Worm (Caenorhabditis elegans): ENCODE data around the gene drh-1.

drh-1 gene

ce11 chrIV:6575959-6576727 is 37.0 kb downstream of the drh-1 start (continued):
- TF ChIP-seq T26A8.4 (GFP tag; IDR thresholded peaks at IDR 0.05): 0 out of 2 replicates have a peak, but pooled peaks have one; percentile 42
- peak; percentile 73; the same call in 1 of the 2 replicates for TF ChIP-seq set-16 (GFP tag; IDR thresholded peaks at IDR 0.05)
- TF ChIP-seq lin-15B (tag; optimal IDR thresholded peaks at IDR 0.05): no peak
- TF ChIP-seq pha-4 (GFP tag; IDR thresholded peaks at IDR 0.05): no peak; the same call in 1 of the 2 replicates
- peak; percentile 68 for TF ChIP-seq pha-4 (tag; optimal IDR thresholded peaks at IDR 0.05)
- TF ChIP-seq aly-2 (tag; optimal IDR thresholded peaks at IDR 0.05): no peak
- TF ChIP-seq nhr-28 (tag; optimal IDR thresholded peaks at IDR 0.05): peak; percentile 34
- TF ChIP-seq nhr-42 (GFP tag; IDR thresholded peaks at IDR 0.05): no peak
- no peak for TF ChIP-seq fkh-10 (GFP tag; optimal IDR thresholded peaks at IDR 0.05)
- no peak for TF ChIP-seq zip-2 (tag; optimal IDR thresholded peaks at IDR 0.05)
- peak; percentile 46 for TF ChIP-seq hlh-30 (tag; optimal IDR thresholded peaks at IDR 0.05; ENCODE audit: insufficient read depth)

- TF ChIP-seq ces-1 (GFP tag; optimal IDR thresholded peaks at IDR 0.05) (no peak), T26A8.4 (GFP tag; IDR thresholded peaks at IDR 0.05) (no peak), fkh-10 (GFP tag; optimal IDR thresholded peaks at IDR 0.05) (no peak), dve-1 (tag; optimal IDR thresholded peaks at IDR 0.05; ENCODE audit: insufficient read depth) (peak; percentile 67), daf-16 (GFP tag; optimal IDR thresholded peaks at IDR 0.05) (no peak), daf-16 (tag; optimal IDR thresholded peaks at IDR 0.05) (peak; percentile 53), cey-2 (tag; optimal IDR thresholded peaks at IDR 0.05; ENCODE audit: borderline replicate concordance, insufficient read depth) (no peak), lsy-2 (tag; optimal IDR thresholded peaks at IDR 0.05) (peak in 1 of 2 experiments; percentile 13), nhr-76 (tag; optimal IDR thresholded peaks at IDR 0.05) (no peak), madf-9 (GFP tag; conservative IDR thresholded peaks at IDR 0.05) (no peak), ZK337.2 (GFP tag; IDR thresholded peaks at IDR 0.05) (no peak), mep-1 (tag; optimal IDR thresholded peaks at IDR 0.05) (peak; percentile 34), lin-13 (GFP tag; optimal IDR thresholded peaks at IDR 0.05) (no peak), php-3 (GFP tag; IDR thresholded peaks at IDR 0.05) (0 out of 2 replicates have a peak, but pooled peaks have one; percentile 22), arid-1 (GFP tag; conservative IDR thresholded peaks at IDR 0.05) (no peak), zip-11 (GFP tag; IDR thresholded peaks at IDR 0.05) (no peak), dmd-6 (GFP tag; IDR thresholded peaks at IDR 0.05) (peak; percentile 67), hlh-11 (tag; optimal IDR thresholded peaks at IDR 0.05) (peak; percentile 70), dmd-8 (GFP tag; IDR thresholded peaks at IDR 0.05) (no peak), unc-62 (GFP tag; optimal IDR thresholded peaks at IDR 0.05 in 1 of 2) (peak in 1 of 2 experiments; percentile 29), unc-62 (tag; optimal IDR thresholded peaks at IDR 0.05) (no peak), daf-19 (GFP tag; conservative IDR thresholded peaks at IDR 0.05) (0 out of 2 replicates have a peak, but pooled peaks have one; percentile 35), mxl-3 (GFP tag; optimal IDR thresholded peaks at IDR 0.05) (peak; percentile 36), sdz-12 (GFP tag; optimal IDR thresholded peaks at IDR 0.05) (no peak), fos-1 (tag; optimal IDR thresholded peaks at IDR 0.05) (no peak), nhr-111 (GFP tag; optimal IDR thresholded peaks at IDR 0.05) (no peak), hmg-1.1 (GFP tag; IDR thresholded peaks at IDR 0.05) (no peak), mdt-29 (GFP tag; IDR thresholded peaks at IDR 0.05) (no peak), F10B5.3 (tag; optimal IDR thresholded peaks at IDR 0.05) (no peak), nhr-28 (tag; optimal IDR thresholded peaks at IDR 0.05) (peak; percentile 66), hlh-30 (tag; optimal IDR thresholded peaks at IDR 0.05; ENCODE audit: insufficient read depth) (no peak), R02D3.7 (tag; optimal IDR thresholded peaks at IDR 0.05) (no peak), nhr-102 (tag; optimal IDR thresholded peaks at IDR 0.05) (no peak), unc-130 (GFP tag; optimal IDR thresholded peaks at IDR 0.05) (no peak), aha-1 (tag) (peak; percentile 63), Y75B8A.6 (GFP tag; IDR thresholded peaks at IDR 0.05) (no peak), nhr-48 (tag; optimal IDR thresholded peaks at IDR 0.05) (no peak), spr-3 (GFP tag; optimal IDR thresholded peaks at IDR 0.05) (no peak), Y105C5A.15 (GFP tag; IDR thresholded peaks at IDR 0.05) (no peak), madf-5 (GFP tag; IDR thresholded peaks at IDR 0.05) (no peak), pqm-1 (tag; optimal IDR thresholded peaks at IDR 0.05) (peak; percentile 63), daf-8 (GFP tag; IDR thresholded peaks at IDR 0.05) (no peak)
These were observed 38.8 kb downstream of the drh-1 start for ce11 chrIV:6574343-6574742.

Data from whole organism, L4 larva.